Fruit fly (Drosophila melanogaster) whole organism, embryonic: ENCODE measurements around the gene Tbcd.

Source experiments
- ATbp ChIP-seq: fragments of 200-800 bp; sonication (Bioruptor generic); optimal IDR thresholded peaks from 2 replicates; lab custom pipeline; 2017; ENCODE audit warnings: missing biosample characterization, mild to moderate bottlenecking, missing genetic modification characterization, missing genetic modification reagents
- Bdp1 ChIP-seq: fragments of 200-800 bp; sonication (Bioruptor generic); optimal IDR thresholded peaks from 3 replicates; lab custom pipeline; 2016; ENCODE audit warnings: missing biosample characterization, missing genetic modification characterization
- CG10321 ChIP-seq: fragments of 200-800 bp; sonication (Bioruptor generic); IDR thresholded peaks from 2 replicates; pipeline ENCODE4 v1.3.6; 2022; ENCODE audit warnings: missing biosample characterization, missing genetic modification characterization
- CG10979 ChIP-seq: fragments of 200-800 bp; sonication (Bioruptor generic); optimal IDR thresholded peaks from 2 replicates; lab custom pipeline; 2018; ENCODE audit warnings: missing biosample characterization, mild to moderate bottlenecking, missing genetic modification characterization, moderate library complexity
- CG12299 ChIP-seq: fragments of 200-800 bp; sonication (Bioruptor generic); optimal IDR thresholded peaks from 2 replicates; lab custom pipeline; 2018; ENCODE audit warnings: missing biosample characterization, mild to moderate bottlenecking, missing genetic modification characterization
- CG1233 ChIP-seq: fragments of 200-800 bp; sonication (Bioruptor generic); optimal IDR thresholded peaks from 4 replicates; lab custom pipeline; 2018; ENCODE audit warnings: missing biosample characterization, mild to moderate bottlenecking, missing genetic modification characterization
- CG12391 ChIP-seq: fragments of 200-800 bp; sonication (Bioruptor generic); optimal IDR thresholded peaks from 3 replicates; lab custom pipeline; 2018; ENCODE audit warnings: missing biosample characterization, mild to moderate bottlenecking, missing genetic modification characterization, moderate library complexity
- CG12769 ChIP-seq: fragments of 200-800 bp; sonication (Bioruptor generic); optimal IDR thresholded peaks from 2 replicates; lab custom pipeline; 2019; ENCODE audit warnings: missing biosample characterization, mild to moderate bottlenecking, missing genetic modification characterization, moderate library complexity
- CG14441 ChIP-seq: fragments of 200-800 bp; sonication (Bioruptor generic); IDR thresholded peaks from 2 replicates; pipeline ENCODE4 v1.3.6; 2022; ENCODE audit warnings: missing biosample characterization, missing genetic modification characterization
- CG14965 ChIP-seq: fragments of 200-800 bp; sonication (Bioruptor generic); optimal IDR thresholded peaks from 2 replicates; lab custom pipeline; 2016; ENCODE audit warnings: missing biosample characterization, missing genetic modification characterization, borderline replicate concordance
- CG15479 ChIP-seq: fragments of 200-800 bp; sonication (Bioruptor generic); optimal IDR thresholded peaks from 3 replicates; lab custom pipeline; 2019; ENCODE audit warnings: missing biosample characterization, mild to moderate bottlenecking, missing genetic modification characterization, moderate library complexity
- CG17829 ChIP-seq: fragments of 200-800 bp; optimal IDR thresholded peaks from 2 replicates; lab custom pipeline; 2019; ENCODE audit warnings: missing biosample characterization, mild to moderate bottlenecking, missing genetic modification characterization, moderate library complexity
- CG3163 ChIP-seq: fragments of 200-800 bp; sonication (Bioruptor generic); optimal IDR thresholded peaks from 3 replicates; lab custom pipeline; 2016; ENCODE audit warnings: missing biosample characterization, missing genetic modification characterization
- CG32532 ChIP-seq: fragments of 200-800 bp; sonication (Bioruptor generic); IDR thresholded peaks from 2 replicates; pipeline ENCODE4 v1.3.6; 2022; ENCODE audit warnings: missing biosample characterization, missing genetic modification characterization
- CG43689 ChIP-seq: fragments of 200-800 bp; sonication (Bioruptor generic); IDR thresholded peaks from 2 replicates; pipeline ENCODE4 v1.3.6; 2022; ENCODE audit warnings: missing biosample characterization, missing genetic modification characterization
- CG4730 ChIP-seq: fragments of 200-800 bp; sonication (Bioruptor generic); IDR thresholded peaks from 2 replicates; pipeline ENCODE4 v1.3.6; 2022; ENCODE audit warnings: missing biosample characterization, missing genetic modification characterization
- CG7928 ChIP-seq: fragments of 200-800 bp; sonication (Bioruptor generic); optimal IDR thresholded peaks from 2 replicates; lab custom pipeline; 2017; ENCODE audit warnings: missing biosample characterization, mild to moderate bottlenecking, missing genetic modification characterization
- CG8478 ChIP-seq: fragments of >200 bp; optimal IDR thresholded peaks from 2 replicates; lab custom pipeline; 2018
- CG9215 ChIP-seq: fragments of 200-800 bp; sonication (Bioruptor generic); IDR thresholded peaks from 2 replicates; pipeline ENCODE4 v1.3.6; 2022; ENCODE audit warnings: missing biosample characterization, missing genetic modification characterization
- Camta ChIP-seq: fragments of 200-800 bp; sonication (Bioruptor generic); optimal IDR thresholded peaks from 2 replicates; lab custom pipeline; 2016; ENCODE audit warnings: missing biosample characterization, missing genetic modification characterization
- Chrac-16 ChIP-seq: fragments of 200-800 bp; sonication (Bioruptor generic); optimal IDR thresholded peaks from 3 replicates; lab custom pipeline; 2016; ENCODE audit warnings: missing biosample characterization, missing genetic modification characterization
- Dad ChIP-seq: fragments of 200-800 bp; sonication (Bioruptor generic); optimal IDR thresholded peaks from 3 replicates; lab custom pipeline; 2016; ENCODE audit warnings: missing biosample characterization, missing genetic modification characterization
- Doc2 ChIP-seq: fragments of 200-800 bp; sonication (Bioruptor generic); IDR thresholded peaks from 2 replicates; pipeline ENCODE4 v1.3.6; 2022; ENCODE audit warnings: missing biosample characterization, missing genetic modification characterization
- Gug ChIP-seq: fragments of 200-800 bp; sonication (Bioruptor generic); IDR thresholded peaks from 4 replicates; pipeline ENCODE4 v1.3.6; 2022; ENCODE audit warnings: missing biosample characterization, missing genetic modification characterization
- HLH4C ChIP-seq: fragments of 200-800 bp; sonication (Bioruptor generic); IDR thresholded peaks from 3 replicates; pipeline ENCODE4 v1.3.6; 2022; ENCODE audit warnings: missing biosample characterization, missing genetic modification characterization; ENCODE audit not compliant: partially characterized antibody
- Hmr ChIP-seq: fragments of 200-800 bp; sonication (Bioruptor generic); optimal IDR thresholded peaks from 3 replicates; lab custom pipeline; 2017; ENCODE audit warnings: mild to moderate bottlenecking, missing biosample characterization, missing genetic modification reagents, missing genetic modification characterization
- Hr3 ChIP-seq: fragments of 200-800 bp; sonication (Bioruptor generic); optimal IDR thresholded peaks from 3 replicates; lab custom pipeline; 2016; ENCODE audit warnings: missing biosample characterization, missing genetic modification characterization
- Hr78 ChIP-seq, 2 experiments: fragments of 200-800 bp in 1 of 2; fragments of >200 bp in 1 of 2; sonication (Bioruptor generic) in 1 of 2; optimal IDR thresholded peaks; 2 replicates each; lab custom pipeline; 2017 to 2019; ENCODE audit warnings: missing biosample characterization in 2 of 2, missing genetic modification characterization in 2 of 2, mild to moderate bottlenecking in 1 of 2, moderate library complexity in 1 of 2
- NK7.1 ChIP-seq: fragments of 200-800 bp; sonication (Bioruptor generic); optimal IDR thresholded peaks from 3 replicates; lab custom pipeline; 2016; ENCODE audit warnings: missing biosample characterization, missing genetic modification characterization
- Ptx1 ChIP-seq: fragments of 200-800 bp; sonication (Bioruptor generic); IDR thresholded peaks from 2 replicates; pipeline ENCODE4 v1.3.6; 2022; ENCODE audit warnings: missing biosample characterization, missing genetic modification characterization
- Xbp1 ChIP-seq: fragments of 200-800 bp; sonication (Bioruptor generic); optimal IDR thresholded peaks from 3 replicates; lab custom pipeline; 2016; ENCODE audit warnings: missing biosample characterization, mild to moderate bottlenecking, missing genetic modification characterization
- ap ChIP-seq: fragments of 200-800 bp; sonication (Bioruptor generic); IDR thresholded peaks from 2 replicates; pipeline ENCODE4 v1.3.6; 2022; ENCODE audit warnings: missing biosample characterization, missing genetic modification characterization
- ash1 ChIP-seq: fragments of 200-800 bp; sonication (Bioruptor generic); optimal IDR thresholded peaks from 2 replicates; lab custom pipeline; 2018; ENCODE audit warnings: missing biosample characterization, mild to moderate bottlenecking, missing genetic modification characterization
- cad ChIP-seq: fragments of >200 bp; optimal IDR thresholded peaks from 2 replicates; lab custom pipeline; 2017; ENCODE audit warnings: missing biosample characterization, missing genetic modification characterization
- crol ChIP-seq: fragments of 200-800 bp; sonication (Bioruptor generic); IDR thresholded peaks from 2 replicates; pipeline ENCODE4 v1.3.6; 2022; ENCODE audit warnings: missing biosample characterization, missing genetic modification characterization
- disco-r ChIP-seq: fragments of 200-800 bp; sonication (Bioruptor generic); optimal IDR thresholded peaks from 2 replicates; lab custom pipeline; 2016; ENCODE audit warnings: missing biosample characterization, missing genetic modification characterization
- dmrt11E ChIP-seq: fragments of 200-800 bp; sonication (Bioruptor generic); optimal IDR thresholded peaks from 3 replicates; lab custom pipeline; 2018; ENCODE audit warnings: missing biosample characterization, mild to moderate bottlenecking, missing genetic modification characterization, moderate library complexity
- dmrt99B ChIP-seq: fragments of 200-800 bp; sonication (Bioruptor generic); optimal IDR thresholded peaks from 2 replicates; lab custom pipeline; 2018; ENCODE audit warnings: missing biosample characterization, mild to moderate bottlenecking, missing genetic modification characterization, moderate library complexity
- gem ChIP-seq: fragments of 200-800 bp; sonication (Bioruptor generic); optimal IDR thresholded peaks from 2 replicates; lab custom pipeline; 2019; ENCODE audit warnings: missing biosample characterization, mild to moderate bottlenecking, missing genetic modification characterization, moderate library complexity
- ham ChIP-seq: fragments of 200-800 bp; sonication (Bioruptor generic); IDR thresholded peaks from 2 replicates; pipeline ENCODE4 v1.3.6; 2022; ENCODE audit warnings: missing biosample characterization, missing genetic modification characterization
- kah ChIP-seq: fragments of 200-800 bp; sonication (Bioruptor generic); optimal IDR thresholded peaks from 2 replicates; lab custom pipeline; 2018; ENCODE audit warnings: missing biosample characterization, mild to moderate bottlenecking, missing genetic modification characterization
- knrl ChIP-seq: fragments of 200-800 bp; sonication (Bioruptor generic); IDR thresholded peaks from 3 replicates; pipeline ENCODE4 v1.3.6; 2022; ENCODE audit warnings: missing biosample characterization, missing genetic modification characterization; ENCODE audit not compliant: partially characterized antibody
- nmo ChIP-seq: fragments of 200-800 bp; sonication (Bioruptor generic); optimal IDR thresholded peaks from 2 replicates; lab custom pipeline; 2018; ENCODE audit warnings: missing biosample characterization, mild to moderate bottlenecking, missing genetic modification characterization, moderate library complexity
- otp ChIP-seq: fragments of 200-800 bp; sonication (Bioruptor generic); IDR thresholded peaks from 3 replicates; pipeline ENCODE4, ENCODE4 v1.3.6; 2022; ENCODE audit warnings: missing biosample characterization, missing genetic modification characterization
- peb ChIP-seq: fragments of 200-800 bp; sonication (Bioruptor generic); IDR thresholded peaks from 2 replicates; pipeline ENCODE4 v1.3.6; 2022; ENCODE audit warnings: missing biosample characterization, missing genetic modification characterization
- pho ChIP-seq: fragments of 200-800 bp; sonication (Bioruptor generic); optimal IDR thresholded peaks from 2 replicates; lab custom pipeline; 2016; ENCODE audit warnings: missing biosample characterization, missing genetic modification characterization
- sens-2 ChIP-seq: fragments of 200-800 bp; sonication (Bioruptor generic); IDR thresholded peaks from 2 replicates; pipeline ENCODE4 v1.3.6; 2022; ENCODE audit warnings: missing biosample characterization, missing genetic modification characterization
- sim ChIP-seq: fragments of 200-800 bp; sonication (Bioruptor generic); IDR thresholded peaks from 2 replicates; pipeline ENCODE4 v1.3.6; 2022; ENCODE audit warnings: missing biosample characterization, missing genetic modification characterization
- vvl ChIP-seq: fragments of 200-800 bp; sonication (Bioruptor generic); IDR thresholded peaks from 2 replicates; pipeline ENCODE4 v1.3.6; 2022; ENCODE audit warnings: missing biosample characterization, missing genetic modification characterization
- wek ChIP-seq: fragments of 200-800 bp; sonication (Bioruptor generic); optimal IDR thresholded peaks from 3 replicates; lab custom pipeline; 2018; ENCODE audit warnings: missing biosample characterization, mild to moderate bottlenecking, missing genetic modification characterization, moderate library complexity

Gene Tbcd

DNA sequence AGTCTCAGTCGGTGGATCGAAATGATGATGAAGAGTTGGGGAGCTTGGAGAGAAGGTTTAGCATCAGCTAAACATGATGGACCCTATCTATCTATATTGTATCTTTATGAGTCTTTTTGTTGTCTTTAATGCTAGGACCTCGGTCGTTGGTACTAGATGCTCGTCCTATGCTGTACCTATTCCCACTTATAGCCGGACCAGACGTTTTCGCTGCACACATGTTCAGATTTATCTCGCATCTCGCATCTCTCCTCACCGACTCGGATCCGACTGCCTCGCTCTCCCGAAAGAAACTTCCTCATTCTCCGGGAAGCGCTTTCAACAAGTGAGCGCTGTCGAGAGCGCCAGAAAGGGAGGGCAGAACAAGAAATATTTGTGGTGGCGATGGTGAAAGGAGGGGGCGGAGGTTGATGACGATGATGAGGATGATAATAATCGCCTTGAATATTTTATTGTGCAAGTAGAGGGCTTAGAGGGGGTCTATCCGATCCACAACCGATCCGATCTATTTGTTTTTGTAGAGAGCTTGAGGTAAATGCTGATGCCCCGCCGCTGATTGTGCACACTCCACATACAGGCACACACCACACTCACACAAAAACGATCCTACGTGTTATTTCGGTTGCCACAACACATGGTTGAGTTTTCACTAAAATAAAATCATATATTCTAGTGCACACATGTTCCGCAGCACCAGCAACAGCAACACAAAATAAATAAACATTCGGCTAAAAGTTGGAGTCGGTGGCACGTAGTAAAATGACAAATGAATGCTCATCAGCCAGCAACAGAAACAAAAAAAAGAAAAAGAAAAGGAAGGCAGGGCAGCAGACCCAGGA is 15.6 kb downstream of the Tbcd start (continued):
- TF ChIP-seq HLH4C (GFP tag; lab: Robert Waterston, UW) (no peak), ash1 (no peak), sim (GFP tag; lab: Robert Waterston, UW) (no peak), ham (GFP tag; lab: Robert Waterston, UW) (no peak), CG9215 (GFP tag; lab: Robert Waterston, UW) (no peak), NK7.1 (GFP tag; lab: Kevin White, UChicago) (no peak), crol (GFP tag; lab: Robert Waterston, UW) (peak; percentile 88), knrl (GFP tag; lab: Robert Waterston, UW) (no peak), CG32532 (no peak), wek (GFP tag; lab: Kevin White, UChicago) (no peak), CG8478 (lab: Kevin White, UChicago) (no peak), nmo (GFP tag; lab: Kevin White, UChicago) (no peak), CG17829 (tag; lab: Kevin White, UChicago) (no peak), Hr3 (GFP tag; lab: Kevin White, UChicago) (no peak), CG1233 (GFP tag; lab: Kevin White, UChicago) (peak; percentile 23), CG14965 (GFP tag; lab: Kevin White, UChicago) (no peak), CG4730 (GFP tag; lab: Robert Waterston, UW) (no peak), kah (GFP tag; lab: Kevin White, UChicago) (peak; percentile 75), cad (GFP tag; lab: Kevin White, UChicago) (no peak), ap (GFP tag; lab: Robert Waterston, UW) (peak; percentile 36; the same call in 1 of the 2 replicates), dmrt99B (tag; lab: Kevin White, UChicago) (peak; percentile 6), Ptx1 (0 out of 2 replicates have a peak, but pooled peaks have one; percentile 28), disco-r (no peak), gem (tag; lab: Kevin White, UChicago) (peak; percentile 12), Bdp1 (GFP tag; lab: Kevin White, UChicago) (no peak), CG14441 (GFP tag; lab: Robert Waterston, UW) (no peak), Xbp1 (GFP tag; lab: Kevin White, UChicago) (peak; percentile 33), ATbp (GFP tag; lab: Kevin White, UChicago) (no peak), dmrt11E (tag; lab: Kevin White, UChicago) (peak; percentile 7), peb (GFP tag; lab: Robert Waterston, UW) (no peak), CG12391 (tag; lab: Kevin White, UChicago) (peak; percentile 20), pho (GFP tag; lab: Kevin White, UChicago) (no peak), Hr78 (GFP tag; optimal IDR thresholded peaks at IDR 0.05; lab: Kevin White, UChicago) (no peak), Gug (GFP tag; lab: Robert Waterston, UW) (no peak), CG3163 (GFP tag; lab: Kevin White, UChicago) (no peak), CG10321 (no peak), Camta (GFP tag; lab: Kevin White, UChicago) (peak; percentile 8), Hmr (GFP tag; lab: Kevin White, UChicago) (no peak), otp (GFP tag; lab: Robert Waterston, UW) (no peak), sens-2 (GFP tag; lab: Robert Waterston, UW) (no peak), CG12299 (tag; lab: Kevin White, UChicago) (no peak), CG43689 (GFP tag; lab: Robert Waterston, UW) (no peak), Dad (GFP tag; lab: Kevin White, UChicago) (no peak), CG12769 (tag; lab: Kevin White, UChicago) (peak; percentile 95), CG15479 (no peak), vvl (peak; percentile 6; the same call in 1 of the 2 replicates), Doc2 (GFP tag; lab: Robert Waterston, UW) (no peak), CG7928 (GFP tag; lab: Kevin White, UChicago) (no peak), CG10979 (tag; lab: Kevin White, UChicago) (peak; percentile 18), Chrac-16 (GFP tag; lab: Kevin White, UChicago) (no peak)
